Worm (Caenorhabditis elegans) whole organism, early embryonic: Measurements from ENCODE around the gene C02B10.6.

Source experiments
- ama-1 ChIP-seq: fragments of 150-350 bp; optimal IDR thresholded peaks from 2 replicates; lab custom pipeline; 2014
- tra-4 ChIP-seq: sonication (generic microtip); optimal IDR thresholded peaks from 2 replicates; lab custom pipeline; 2017; ENCODE audit warnings: missing genetic modification characterization, missing compliant biosample characterization

- TF ChIP-seq ama-1 (no peak), tra-4 (tag; lab: Kevin White, UChicago) (no peak)
Observed at ce11 chrIV:5073836-5074235, 3.1 kb downstream of the C02B10.6 start.
